Worm (Caenorhabditis elegans): ENCODE measurements around the gene R01H10.4.

The R01H10.4 gene

ce11 chrIII:10271807-10272206 is 17.2 kb downstream of the R01H10.4 start:
- TF ChIP-seq zag-1 (tag; optimal IDR thresholded peaks at IDR 0.05) (no peak), fos-1 (tag; optimal IDR thresholded peaks at IDR 0.05) (no peak), unc-55 (GFP tag; optimal IDR thresholded peaks at IDR 0.05) (no peak), ztf-1 (GFP tag; conservative IDR thresholded peaks at IDR 0.05) (no peak), elt-1 (tag; optimal IDR thresholded peaks at IDR 0.05) (no peak), nhr-129 (tag; optimal IDR thresholded peaks at IDR 0.05) (no peak), peb-1 (tag; optimal IDR thresholded peaks at IDR 0.05) (no peak), skn-1 (tag; optimal IDR thresholded peaks at IDR 0.05) (no peak), C34F6.9 (tag; optimal IDR thresholded peaks at IDR 0.05) (no peak), mbf-1 (tag; optimal IDR thresholded peaks at IDR 0.05) (no peak), sma-9 (GFP tag; optimal IDR thresholded peaks at IDR 0.05) (no peak), sma-9 (tag; optimal IDR thresholded peaks at IDR 0.05) (no peak), unc-62 (GFP tag; optimal IDR thresholded peaks at IDR 0.05) (no peak)

DNA sequence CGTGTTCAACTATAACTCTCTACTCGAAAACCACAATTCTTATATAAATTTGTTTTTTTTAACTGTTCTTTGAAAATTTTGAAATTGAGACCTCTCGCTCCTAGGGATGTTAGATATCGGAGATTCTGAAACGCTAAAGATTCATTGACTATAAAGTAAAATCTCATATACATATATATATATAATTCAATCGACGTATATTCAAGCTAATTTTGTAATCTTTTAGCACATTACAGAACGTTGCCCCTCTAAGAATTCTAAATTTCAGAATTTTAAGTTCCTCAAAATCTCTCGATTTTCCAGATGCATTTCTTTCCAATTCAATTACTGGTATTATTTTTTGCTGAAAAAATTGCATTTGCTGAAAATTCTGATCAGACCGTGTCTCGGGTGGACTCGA is 24.2 kb downstream of the R01H10.4 start, which contains the start of gene pad-2:
Gene pad-2 (plus strand): TSS at position 301 of the 400 bp plus-strand sequence.
- TF ChIP-seq fos-1 (tag; optimal IDR thresholded peaks at IDR 0.05) (no peak), blmp-1 (tag; optimal IDR thresholded peaks at IDR 0.05; ENCODE audit: insufficient read depth) (no peak), unc-39 (tag; optimal IDR thresholded peaks at IDR 0.05) (no peak), zag-1 (tag; optimal IDR thresholded peaks at IDR 0.05) (no peak)

DNA sequence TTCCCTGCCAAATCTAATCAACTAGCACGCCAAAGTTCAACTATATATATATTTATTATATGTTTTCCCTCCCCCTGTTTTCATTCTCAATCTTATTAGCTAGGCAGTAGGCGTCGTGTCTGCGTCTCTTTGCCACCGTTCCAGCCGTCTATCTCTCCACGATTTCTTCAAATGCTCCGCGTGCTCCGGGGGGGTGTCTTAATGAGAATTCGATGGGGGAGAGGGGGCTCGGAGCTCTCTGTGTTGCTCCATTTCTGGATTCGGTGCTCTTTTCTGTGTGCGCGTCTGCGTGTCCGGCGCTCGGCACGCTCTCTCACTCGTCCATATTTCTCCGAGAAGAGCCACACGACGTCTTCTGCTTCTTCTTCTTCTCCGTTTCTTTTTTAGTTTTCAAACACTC is 29.6 kb downstream of the R01H10.4 start:
- peak; percentile 77 for TF ChIP-seq C34F6.9 (tag; optimal IDR thresholded peaks at IDR 0.05)
- no peak for TF ChIP-seq sma-3 (GFP tag; optimal IDR thresholded peaks at IDR 0.05)
- TF ChIP-seq crh-2 (tag; optimal IDR thresholded peaks at IDR 0.05): peak; percentile 57
- peak; percentile 15 for TF ChIP-seq ztf-4 (tag; optimal IDR thresholded peaks at IDR 0.05)
- no peak for TF ChIP-seq blmp-1 (tag; optimal IDR thresholded peaks at IDR 0.05; ENCODE audit: insufficient read depth)
- TF ChIP-seq nhr-129 (tag; optimal IDR thresholded peaks at IDR 0.05): peak; percentile 17
- TF ChIP-seq mab-5 (tag; optimal IDR thresholded peaks at IDR 0.05): peak; percentile 66
- peak; percentile 73 for TF ChIP-seq lin-13 (GFP tag; optimal IDR thresholded peaks at IDR 0.05)
- TF ChIP-seq sem-4 (tag; optimal IDR thresholded peaks at IDR 0.05): peak; percentile 56
- no peak for TF ChIP-seq mbf-1 (tag; optimal IDR thresholded peaks at IDR 0.05)
- TF ChIP-seq mdl-1 (tag; optimal IDR thresholded peaks at IDR 0.05): peak; percentile 61 to 92
- no peak for TF ChIP-seq elt-3 (tag; optimal IDR thresholded peaks at IDR 0.05)
- no peak for TF ChIP-seq aly-2 (tag; optimal IDR thresholded peaks at IDR 0.05)
- peak; percentile 72 for TF ChIP-seq egl-27 (tag; optimal IDR thresholded peaks at IDR 0.05)
- TF ChIP-seq Y55F3AM.14 (GFP tag; optimal IDR thresholded peaks at IDR 0.05): peak; percentile 54
- TF ChIP-seq zag-1 (tag; optimal IDR thresholded peaks at IDR 0.05): peak; percentile 90
- no peak for TF ChIP-seq peb-1 (tag; optimal IDR thresholded peaks at IDR 0.05)
- peak; percentile 69 for TF ChIP-seq F13H6.1 (tag; optimal IDR thresholded peaks at IDR 0.05)
- peak; percentile 65 for TF ChIP-seq lin-11 (tag; optimal IDR thresholded peaks at IDR 0.05)
- TF ChIP-seq ZK546.5 (tag; optimal IDR thresholded peaks at IDR 0.05): no peak
- TF ChIP-seq nhr-237 (tag; optimal IDR thresholded peaks at IDR 0.05): no peak
- peak; percentile 75 for TF ChIP-seq unc-55 (GFP tag; optimal IDR thresholded peaks at IDR 0.05)
- peak; percentile 48 for TF ChIP-seq sma-9 (GFP tag; optimal IDR thresholded peaks at IDR 0.05)
- TF ChIP-seq sma-9 (tag; optimal IDR thresholded peaks at IDR 0.05): no peak
- TF ChIP-seq ceh-82 (tag; optimal IDR thresholded peaks at IDR 0.05): peak; percentile 22
- peak; percentile 33 for TF ChIP-seq nhr-6 (tag; optimal IDR thresholded peaks at IDR 0.05)
- TF ChIP-seq lsy-2 (tag; optimal IDR thresholded peaks at IDR 0.05): peak in 1 of 2 experiments; percentile 71

- TF ChIP-seq fos-1 (tag; optimal IDR thresholded peaks at IDR 0.05) (no peak), elt-1 (tag; optimal IDR thresholded peaks at IDR 0.05) (no peak), ztf-4 (tag; optimal IDR thresholded peaks at IDR 0.05) (no peak), nhr-11 (tag; optimal IDR thresholded peaks at IDR 0.05) (no peak), sma-9 (GFP tag; optimal IDR thresholded peaks at IDR 0.05) (no peak), sma-9 (tag; optimal IDR thresholded peaks at IDR 0.05) (no peak)
Measured at ce11 chrIII:10285623-10286022, 31.0 kb downstream of the R01H10.4 start, which contains the start of gene K10G9.2. TSS of gene K10G9.2 (plus strand) at chrIII:10285923.

DNA sequence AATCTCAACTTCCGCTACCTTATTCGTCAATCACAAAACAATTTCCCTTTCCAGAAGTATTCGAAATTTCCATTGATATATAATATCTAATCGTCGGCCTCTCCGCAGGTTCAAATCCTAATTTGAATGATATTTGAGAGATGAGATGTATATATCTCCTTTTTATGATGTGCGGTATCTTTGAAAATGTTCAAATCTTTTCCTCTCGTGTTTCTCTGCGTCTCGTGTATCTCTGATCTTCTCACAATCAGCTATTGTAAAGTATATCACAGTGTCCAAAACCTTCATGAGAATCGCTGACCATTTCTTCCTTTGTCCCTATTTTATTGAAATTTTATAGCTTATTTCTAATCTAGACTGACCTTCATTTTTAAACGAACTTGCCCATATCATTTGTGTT is 35.2 kb downstream of the R01H10.4 start:
- TF ChIP-seq sma-9 (GFP tag; optimal IDR thresholded peaks at IDR 0.05) (peak; percentile 9), sma-9 (tag; optimal IDR thresholded peaks at IDR 0.05) (no peak), skn-1 (tag; optimal IDR thresholded peaks at IDR 0.05) (no peak)
